Worm (Caenorhabditis elegans): ENCODE results near the gene col-73.

Gene col-73

ce11 chrII:4881727-4882126 lies 8.8 kb upstream of the col-73 start, which contains the start of gene gst-7:
TSS of gene gst-7 (plus strand) at chrII:4882062.
- TF ChIP-seq hmbx-1 (tag; optimal IDR thresholded peaks at IDR 0.05) (no peak), hnd-1 (tag; optimal IDR thresholded peaks at IDR 0.05) (no peak), tbx-11 (GFP tag; IDR thresholded peaks at IDR 0.05) (no peak), ama-1 (optimal IDR thresholded peaks at IDR 0.05) (no peak), hmg-4 (GFP tag; optimal IDR thresholded peaks at IDR 0.05) (no peak), ceh-36 (tag; optimal IDR thresholded peaks at IDR 0.05) (no peak), pes-1 (GFP tag; IDR thresholded peaks at IDR 0.05) (no peak), tra-4 (tag; optimal IDR thresholded peaks at IDR 0.05) (no peak), scrt-1 (GFP tag; IDR thresholded peaks at IDR 0.05) (no peak), B0310.2 (tag; optimal IDR thresholded peaks at IDR 0.05) (no peak), tbx-37 (GFP tag; conservative IDR thresholded peaks at IDR 0.05) (no peak), ceh-13 (GFP tag; optimal IDR thresholded peaks at IDR 0.05) (no peak), flt-1 (GFP tag; IDR thresholded peaks at IDR 0.05) (no peak), aly-1 (tag; optimal IDR thresholded peaks at IDR 0.05) (no peak), sea-1 (GFP tag; conservative IDR thresholded peaks at IDR 0.05) (no peak)

ce11 chrII:4879629-4880028 lies 6.7 kb upstream of the col-73 start, which contains the start of gene gst-6:
TSS of gene gst-6 (plus strand) at chrII:4879891.
- no peak for TF ChIP-seq pes-1 (GFP tag; IDR thresholded peaks at IDR 0.05)
- TF ChIP-seq tbx-11 (GFP tag; IDR thresholded peaks at IDR 0.05): no peak
- no peak for TF ChIP-seq ets-7 (tag; optimal IDR thresholded peaks at IDR 0.05)
- no peak for TF ChIP-seq tbx-37 (GFP tag; conservative IDR thresholded peaks at IDR 0.05)
- TF ChIP-seq hmg-4 (GFP tag; optimal IDR thresholded peaks at IDR 0.05): no peak
- TF ChIP-seq hnd-1 (tag; optimal IDR thresholded peaks at IDR 0.05): no peak
- no peak for TF ChIP-seq ceh-13 (GFP tag; optimal IDR thresholded peaks at IDR 0.05)
- TF ChIP-seq ama-1 (optimal IDR thresholded peaks at IDR 0.05): no peak
- no peak for TF ChIP-seq aly-1 (tag; optimal IDR thresholded peaks at IDR 0.05)
- no peak for TF ChIP-seq hmbx-1 (tag; optimal IDR thresholded peaks at IDR 0.05)
- no peak for TF ChIP-seq B0310.2 (tag; optimal IDR thresholded peaks at IDR 0.05)
- TF ChIP-seq tra-4 (tag; optimal IDR thresholded peaks at IDR 0.05): no peak
- TF ChIP-seq ceh-36 (tag; optimal IDR thresholded peaks at IDR 0.05): no peak
- no peak for TF ChIP-seq flt-1 (GFP tag; IDR thresholded peaks at IDR 0.05)
- TF ChIP-seq F13C5.2 (tag; optimal IDR thresholded peaks at IDR 0.05): no peak
- TF ChIP-seq sea-1 (GFP tag; conservative IDR thresholded peaks at IDR 0.05): no peak
- TF ChIP-seq scrt-1 (GFP tag; IDR thresholded peaks at IDR 0.05): no peak

- no peak for TF ChIP-seq ets-7 (tag; optimal IDR thresholded peaks at IDR 0.05)
- no peak for TF ChIP-seq hmbx-1 (tag; optimal IDR thresholded peaks at IDR 0.05)
- TF ChIP-seq sea-1 (GFP tag; conservative IDR thresholded peaks at IDR 0.05): no peak
- TF ChIP-seq ama-1 (optimal IDR thresholded peaks at IDR 0.05): no peak
- no peak for TF ChIP-seq tra-4 (tag; optimal IDR thresholded peaks at IDR 0.05)
- TF ChIP-seq flt-1 (GFP tag; IDR thresholded peaks at IDR 0.05): no peak
- no peak for TF ChIP-seq F13C5.2 (tag; optimal IDR thresholded peaks at IDR 0.05)
- no peak for TF ChIP-seq scrt-1 (GFP tag; IDR thresholded peaks at IDR 0.05)
- TF ChIP-seq tbx-37 (GFP tag; conservative IDR thresholded peaks at IDR 0.05): no peak
- no peak for TF ChIP-seq ceh-36 (tag; optimal IDR thresholded peaks at IDR 0.05)
- TF ChIP-seq B0310.2 (tag; optimal IDR thresholded peaks at IDR 0.05): no peak
Measured at ce11 chrII:4876091-4876490, 3.2 kb upstream of the col-73 start, which contains the start of gene F11G11.13. TSS of gene F11G11.13 (minus strand) at chrII:4876179.

- TF ChIP-seq ceh-36 (tag; optimal IDR thresholded peaks at IDR 0.05) (no peak), pes-1 (GFP tag; IDR thresholded peaks at IDR 0.05) (no peak), ets-7 (tag; optimal IDR thresholded peaks at IDR 0.05) (no peak), ceh-13 (GFP tag; optimal IDR thresholded peaks at IDR 0.05) (no peak), hmg-4 (GFP tag; optimal IDR thresholded peaks at IDR 0.05) (no peak), sea-1 (GFP tag; conservative IDR thresholded peaks at IDR 0.05) (no peak)
Measured at ce11 chrII:4874335-4874861, 1.5 kb upstream of the col-73 start, which contains the start of gene F11G11.15. TSS of gene F11G11.15 (plus strand) at chrII:4874845.

ce11 chrII:4872359-4872758 lies 570 bp downstream of the col-73 start:
- 0 out of 2 replicates have a peak, but pooled peaks have one; percentile 24 for TF ChIP-seq sea-1 (GFP tag; conservative IDR thresholded peaks at IDR 0.05)

- TF ChIP-seq hnd-1 (tag; optimal IDR thresholded peaks at IDR 0.05): no peak
- TF ChIP-seq aly-1 (tag; optimal IDR thresholded peaks at IDR 0.05): no peak
- no peak for TF ChIP-seq sea-1 (GFP tag; conservative IDR thresholded peaks at IDR 0.05)
- no peak for TF ChIP-seq ceh-36 (tag; optimal IDR thresholded peaks at IDR 0.05)
- TF ChIP-seq tra-4 (tag; optimal IDR thresholded peaks at IDR 0.05): no peak
- no peak for TF ChIP-seq hmg-4 (GFP tag; optimal IDR thresholded peaks at IDR 0.05)
- no peak for TF ChIP-seq flt-1 (GFP tag; IDR thresholded peaks at IDR 0.05)
- no peak for TF ChIP-seq hmbx-1 (tag; optimal IDR thresholded peaks at IDR 0.05)
- TF ChIP-seq B0310.2 (tag; optimal IDR thresholded peaks at IDR 0.05): no peak
- no peak for TF ChIP-seq ceh-13 (GFP tag; optimal IDR thresholded peaks at IDR 0.05)
- TF ChIP-seq tbx-11 (GFP tag; IDR thresholded peaks at IDR 0.05): no peak
- no peak for TF ChIP-seq F13C5.2 (tag; optimal IDR thresholded peaks at IDR 0.05)
- no peak for TF ChIP-seq ets-7 (tag; optimal IDR thresholded peaks at IDR 0.05)
Measured at ce11 chrII:4871834-4872233, 1.1 kb downstream of the col-73 start.

ce11 chrII:4870691-4871090 lies 2.2 kb downstream of the col-73 start, which contains the start of gene col-20:
TSS of gene col-20 (minus strand) at chrII:4870791.
- TF ChIP-seq ets-7 (tag; optimal IDR thresholded peaks at IDR 0.05) (no peak), ceh-13 (GFP tag; optimal IDR thresholded peaks at IDR 0.05) (no peak), hnd-1 (tag; optimal IDR thresholded peaks at IDR 0.05) (no peak), ama-1 (optimal IDR thresholded peaks at IDR 0.05) (no peak), ceh-36 (tag; optimal IDR thresholded peaks at IDR 0.05) (no peak), F13C5.2 (tag; optimal IDR thresholded peaks at IDR 0.05) (no peak), scrt-1 (GFP tag; IDR thresholded peaks at IDR 0.05) (no peak), B0310.2 (tag; optimal IDR thresholded peaks at IDR 0.05) (no peak), tra-4 (tag; optimal IDR thresholded peaks at IDR 0.05) (no peak), tbx-37 (GFP tag; conservative IDR thresholded peaks at IDR 0.05) (no peak), flt-1 (GFP tag; IDR thresholded peaks at IDR 0.05) (no peak), pes-1 (GFP tag; IDR thresholded peaks at IDR 0.05) (no peak), tbx-11 (GFP tag; IDR thresholded peaks at IDR 0.05) (no peak)
